Worm (Caenorhabditis elegans) whole organism, L1 larva: Measurements from ENCODE around the gene pals-30.

Experiments
- efl-1 ChIP-seq, 4 experiments: fragments of 150-350 bp; optimal IDR thresholded peaks in 3 of 4; peaks in 1 of 4; 1 replicate in 1 of 4; 2 replicates in 3 of 4; lab custom pipeline; 2014; ENCODE audit warnings: missing biosample characterization in 2 of 4, missing genetic modification characterization in 2 of 4, missing genetic modification reagents in 2 of 4
- nhr-47 ChIP-seq: sonication (generic microtip); optimal IDR thresholded peaks from 2 replicates; lab custom pipeline; 2016; ENCODE audit warnings: mild to moderate bottlenecking, missing genetic modification characterization, moderate library complexity, missing compliant biosample characterization
- pag-3 ChIP-seq: sonication (generic microtip); optimal IDR thresholded peaks from 2 replicates; lab custom pipeline; 2017; ENCODE audit warnings: missing genetic modification characterization, mild to moderate bottlenecking, missing compliant biosample characterization, antibody characterized with exemption, borderline replicate concordance; ENCODE audit not compliant: insufficient read depth
- skn-1 ChIP-seq: fragments of 150-350 bp; optimal IDR thresholded peaks from 2 replicates; lab custom pipeline; 2014; ENCODE audit warnings: missing biosample characterization, missing genetic modification characterization
- tlp-1 ChIP-seq: fragments of 150-350 bp; optimal IDR thresholded peaks from 2 replicates; lab custom pipeline; 2014; ENCODE audit warnings: missing biosample characterization, missing genetic modification characterization
- unc-62 ChIP-seq: fragments of 150-350 bp; optimal IDR thresholded peaks from 2 replicates; lab custom pipeline; 2014; ENCODE audit warnings: missing biosample characterization, missing genetic modification reagents, missing genetic modification characterization

Gene pals-30

DNA sequence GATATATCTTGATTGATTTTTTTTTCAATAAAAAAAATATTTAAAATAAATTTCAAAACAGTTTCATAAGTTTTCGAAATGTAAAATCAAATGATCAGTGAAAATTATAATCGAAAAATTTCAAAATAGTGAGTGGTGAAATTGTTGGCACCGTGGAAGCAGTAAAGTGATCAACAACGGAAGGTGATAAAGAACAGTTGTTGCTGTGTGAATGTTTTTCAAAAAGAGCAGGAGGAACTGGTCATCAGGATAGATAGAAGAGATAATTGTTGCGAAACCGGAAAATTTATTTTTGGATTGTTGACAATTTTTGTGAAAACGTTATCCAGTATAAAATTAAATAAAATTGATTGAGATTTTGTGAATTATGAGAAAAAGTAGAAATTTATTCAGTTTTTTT, 45.7 kb downstream of the pals-30 start:
- TF ChIP-seq tlp-1 (tag; lab: Kevin White, UChicago) (no peak), pag-3 (tag; lab: Kevin White, UChicago) (peak; percentile 26), skn-1 (tag; lab: Kevin White, UChicago) (peak; percentile 3), unc-62 (no peak), nhr-47 (tag; lab: Kevin White, UChicago) (no peak)
- TF ChIP-seq, all 84 proteins: peak for 2

DNA sequence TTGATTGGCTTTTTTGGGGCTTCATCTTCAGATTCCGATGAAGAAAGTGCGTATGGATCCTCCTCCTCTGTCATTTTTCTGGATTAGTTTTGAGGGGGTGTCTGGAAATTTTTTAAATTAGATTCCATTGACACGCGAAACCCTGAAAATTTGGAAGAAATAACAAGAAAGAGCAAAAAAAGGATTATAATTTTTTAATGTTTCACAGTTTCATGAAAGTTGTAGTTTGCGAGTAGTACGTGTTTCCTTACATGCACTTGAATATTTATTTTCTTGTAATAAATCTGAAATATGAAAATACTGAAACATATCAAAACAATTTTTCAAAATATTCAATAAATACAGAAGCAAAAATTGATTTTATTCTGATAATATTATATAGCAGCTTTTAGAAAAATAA, 46.7 kb downstream of the pals-30 start, which contains the start of gene tag-273:
TSS of gene tag-273 (minus strand) at position 101 of the 400 bp plus-strand sequence.
- no peak for TF ChIP-seq efl-1 (optimal IDR thresholded peaks at IDR 0.05; lab: Kevin White, UChicago)
- no peak for TF ChIP-seq efl-1 (GFP tag; optimal IDR thresholded peaks at IDR 0.05 in 1 of 2; lab: Kevin White, UChicago)
- TF ChIP-seq, all 84 proteins: peak for 0
